Worm (Caenorhabditis elegans): ENCODE data around the gene cls-2.

DNA sequence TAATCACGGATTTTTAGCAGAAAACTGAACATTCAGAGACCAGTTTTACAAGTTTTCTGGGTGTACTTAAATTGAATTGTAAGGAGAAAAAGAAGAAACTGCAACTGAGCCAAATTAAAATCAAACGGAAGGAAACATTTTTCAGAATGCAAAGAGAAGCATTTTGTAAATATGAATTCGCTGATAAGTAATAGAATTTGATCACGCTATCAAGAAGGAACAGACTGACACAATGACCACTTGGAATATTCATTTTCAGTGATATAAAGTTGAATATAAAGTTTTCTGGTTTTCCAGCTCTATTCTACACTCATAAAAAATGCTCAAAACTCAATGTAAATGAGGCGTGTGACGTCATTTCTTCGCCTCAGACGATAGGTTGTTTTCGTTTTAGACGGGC is 20.7 kb upstream of the cls-2 start:
- TF ChIP-seq W03F9.2 (tag; optimal IDR thresholded peaks at IDR 0.05) (no peak), dao-5 (tag; optimal IDR thresholded peaks at IDR 0.05) (no peak), him-1 (tag; optimal IDR thresholded peaks at IDR 0.05) (no peak)

Data from whole organism, L4/young adult.